Worm (Caenorhabditis elegans): ENCODE results near the gene prdx-6.

prdx-6 gene

ce11 chrIV:218252-218651 lies at the start of gene prdx-6:
TSS of gene prdx-6 (plus strand) at chrIV:218552.
- no peak for TF ChIP-seq unc-62 (GFP tag; optimal IDR thresholded peaks at IDR 0.05)

- TF ChIP-seq unc-62 (GFP tag; optimal IDR thresholded peaks at IDR 0.05), result no peak
Measured at ce11 chrIV:171036-171435, 47.3 kb upstream of the prdx-6 start.

DNA sequence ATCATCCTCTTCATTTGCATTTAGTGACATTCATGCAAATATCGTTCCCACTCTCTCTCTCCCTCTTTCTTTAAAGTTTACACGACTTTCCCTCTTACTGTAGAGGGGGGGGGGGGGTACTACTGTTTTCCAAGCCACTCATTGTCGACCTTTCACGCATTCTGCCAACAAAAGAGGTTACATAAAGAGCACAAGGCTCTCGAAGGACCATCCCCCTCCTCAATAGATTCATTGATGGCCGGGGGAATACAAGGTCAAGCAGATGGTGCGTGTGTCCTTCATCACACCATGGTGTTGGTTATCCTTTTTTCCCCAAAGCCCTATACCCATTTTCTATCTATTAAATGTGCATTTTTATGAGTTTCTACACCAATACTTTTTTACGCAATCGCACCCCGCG lies 45.4 kb upstream of the prdx-6 start:
- no peak for TF ChIP-seq unc-62 (GFP tag; optimal IDR thresholded peaks at IDR 0.05)

ce11 chrIV:174115-174514 lies 44.2 kb upstream of the prdx-6 start:
- no peak for TF ChIP-seq unc-62 (GFP tag; optimal IDR thresholded peaks at IDR 0.05)

DNA sequence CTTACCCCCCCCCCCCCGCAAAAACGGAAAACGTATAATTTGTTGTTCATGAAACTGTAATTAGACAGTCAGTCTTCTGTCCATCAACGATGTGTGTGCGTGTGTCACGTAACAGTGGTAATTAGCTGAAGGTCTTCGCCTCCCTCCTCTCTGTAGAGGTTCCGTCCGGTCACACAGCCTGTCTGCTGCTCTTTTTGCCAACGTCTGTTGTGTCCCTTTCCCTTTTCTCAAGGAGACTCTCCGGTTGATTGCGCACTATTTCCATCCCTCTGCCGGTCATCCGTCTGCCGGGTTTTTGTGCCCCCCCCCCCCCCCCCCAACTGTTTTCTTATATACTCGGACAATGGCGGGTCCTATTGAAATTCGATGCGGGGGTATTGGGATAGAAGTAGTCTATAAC lies 42.7 kb upstream of the prdx-6 start:
- no peak for TF ChIP-seq unc-62 (GFP tag; optimal IDR thresholded peaks at IDR 0.05)

DNA sequence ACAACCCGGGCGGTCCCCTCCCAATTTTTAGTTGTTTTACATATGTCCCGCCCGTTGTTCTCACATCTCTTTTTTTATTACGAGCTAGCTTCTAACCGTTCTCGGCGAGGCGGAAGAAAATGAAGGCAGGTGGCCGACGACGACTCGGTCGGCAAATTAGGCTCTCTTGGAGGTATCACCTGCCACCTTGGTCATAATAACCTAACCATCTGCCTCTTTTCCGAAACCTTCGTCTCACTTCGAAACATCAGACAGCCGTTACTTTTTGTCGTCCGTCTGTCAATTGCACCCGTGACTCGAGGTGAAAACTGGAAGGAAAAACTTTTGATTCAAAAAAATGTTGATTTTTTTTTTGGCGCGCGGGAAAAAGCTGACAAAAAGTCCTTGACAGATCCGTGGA lies 40.9 kb upstream of the prdx-6 start:
- no peak for TF ChIP-seq unc-62 (GFP tag; optimal IDR thresholded peaks at IDR 0.05)

DNA sequence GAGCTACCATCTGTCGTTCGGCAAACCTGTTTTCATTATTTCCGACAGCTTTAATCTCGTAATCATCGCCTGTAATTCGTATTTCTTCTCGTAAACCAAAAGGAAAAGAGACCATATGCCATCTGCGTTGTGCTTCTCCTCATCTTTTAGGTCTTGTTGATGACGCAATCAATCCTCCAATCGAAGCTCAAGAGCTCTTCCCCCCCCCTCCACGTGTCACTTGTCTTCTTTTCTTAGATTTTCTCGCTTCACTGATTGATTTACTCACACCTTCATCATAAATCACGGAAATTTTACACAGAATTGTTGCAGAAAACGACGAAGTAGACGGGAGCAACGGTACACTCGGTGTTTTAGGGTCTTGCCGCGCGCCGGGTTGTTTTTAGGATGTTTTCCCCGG lies 39.7 kb upstream of the prdx-6 start, which contains the start of gene tcl-2:
Gene tcl-2 (plus strand): TSS at position 388 of the 400 bp plus-strand sequence.
- TF ChIP-seq unc-62 (GFP tag; optimal IDR thresholded peaks at IDR 0.05), result no peak

ce11 chrIV:179700-180099 lies 38.7 kb upstream of the prdx-6 start:
- TF ChIP-seq unc-62 (GFP tag; optimal IDR thresholded peaks at IDR 0.05), result no peak

DNA sequence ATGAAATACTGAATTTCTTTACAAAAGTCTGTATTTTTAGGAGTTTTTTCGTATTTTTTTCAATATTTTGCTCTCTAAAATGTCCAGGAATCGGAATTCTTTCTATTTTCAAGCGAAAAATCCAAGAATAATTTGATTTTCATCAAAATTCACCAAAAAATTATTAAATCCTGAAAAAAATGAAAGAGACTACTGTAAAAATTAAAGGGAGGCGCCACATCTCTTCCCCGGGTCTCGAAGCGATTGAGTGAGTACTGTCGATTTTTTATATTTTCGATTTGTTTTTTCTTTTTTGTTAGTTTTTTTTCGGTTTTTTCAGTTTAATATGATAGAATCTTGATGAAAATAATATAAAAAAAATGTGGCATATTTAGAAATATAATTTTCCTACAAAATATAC lies 34.8 kb upstream of the prdx-6 start:
- TF ChIP-seq unc-62 (GFP tag; optimal IDR thresholded peaks at IDR 0.05), result no peak

ce11 chrIV:184184-184583 lies 34.2 kb upstream of the prdx-6 start, which contains the start of gene pnc-1:
TSS of gene pnc-1 (plus strand) at chrIV:184484.
- TF ChIP-seq unc-62 (GFP tag; optimal IDR thresholded peaks at IDR 0.05), result no peak

DNA sequence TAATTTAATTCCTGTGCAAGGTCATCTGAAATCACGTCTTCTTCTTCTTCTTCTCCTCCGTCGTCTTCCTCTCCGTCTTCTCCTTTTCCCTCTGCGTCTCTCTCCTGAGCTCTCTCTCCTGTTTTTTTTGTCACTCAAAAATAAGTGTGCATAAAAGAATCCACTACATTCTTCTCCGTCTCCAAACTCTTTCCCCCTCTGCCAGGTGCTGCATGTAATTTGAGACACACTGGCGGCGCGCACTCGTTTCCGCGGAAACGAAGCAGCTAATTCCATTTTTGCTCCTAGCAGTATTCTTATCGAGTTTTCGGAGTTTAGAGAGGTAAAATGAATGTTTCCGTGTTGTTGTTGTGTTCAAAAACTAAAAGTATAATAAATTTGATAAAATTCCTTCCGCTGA lies 32.2 kb upstream of the prdx-6 start:
- no peak for TF ChIP-seq unc-62 (GFP tag; optimal IDR thresholded peaks at IDR 0.05)

- no peak for TF ChIP-seq unc-62 (GFP tag; optimal IDR thresholded peaks at IDR 0.05)
Measured at ce11 chrIV:187336-187735, 31.0 kb upstream of the prdx-6 start.

DNA sequence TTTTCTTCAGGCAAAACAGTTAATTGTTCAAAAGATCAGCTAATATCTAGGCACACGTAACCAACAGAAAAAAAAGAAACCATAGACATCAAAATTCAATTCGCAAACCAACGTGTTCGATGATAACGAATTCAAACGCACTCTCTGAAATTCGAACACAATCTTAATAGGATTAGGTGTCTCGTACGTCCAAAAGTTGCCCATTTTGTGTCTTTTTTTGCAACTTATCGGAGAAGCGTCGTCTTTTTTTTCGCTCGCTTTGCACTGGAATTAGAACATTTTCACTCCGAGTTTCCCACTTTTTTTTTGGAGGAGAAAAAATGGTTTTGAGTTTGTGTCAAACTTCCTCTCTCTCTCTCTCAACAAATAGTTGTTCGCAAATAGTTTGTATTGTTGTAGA lies 29.3 kb upstream of the prdx-6 start:
- TF ChIP-seq unc-62 (GFP tag; optimal IDR thresholded peaks at IDR 0.05), result no peak

ce11 chrIV:192046-192445 lies 26.3 kb upstream of the prdx-6 start, which contains the start of gene Y38C1AA.12:
TSS of gene Y38C1AA.12 (plus strand) at chrIV:192256.
- TF ChIP-seq unc-62 (GFP tag; optimal IDR thresholded peaks at IDR 0.05), result no peak

ce11 chrIV:194442-194841 lies 23.9 kb upstream of the prdx-6 start, which contains the start of gene csn-3:
TSS of gene csn-3 (plus strand) at chrIV:194742.
- no peak for TF ChIP-seq unc-62 (GFP tag; optimal IDR thresholded peaks at IDR 0.05)

DNA sequence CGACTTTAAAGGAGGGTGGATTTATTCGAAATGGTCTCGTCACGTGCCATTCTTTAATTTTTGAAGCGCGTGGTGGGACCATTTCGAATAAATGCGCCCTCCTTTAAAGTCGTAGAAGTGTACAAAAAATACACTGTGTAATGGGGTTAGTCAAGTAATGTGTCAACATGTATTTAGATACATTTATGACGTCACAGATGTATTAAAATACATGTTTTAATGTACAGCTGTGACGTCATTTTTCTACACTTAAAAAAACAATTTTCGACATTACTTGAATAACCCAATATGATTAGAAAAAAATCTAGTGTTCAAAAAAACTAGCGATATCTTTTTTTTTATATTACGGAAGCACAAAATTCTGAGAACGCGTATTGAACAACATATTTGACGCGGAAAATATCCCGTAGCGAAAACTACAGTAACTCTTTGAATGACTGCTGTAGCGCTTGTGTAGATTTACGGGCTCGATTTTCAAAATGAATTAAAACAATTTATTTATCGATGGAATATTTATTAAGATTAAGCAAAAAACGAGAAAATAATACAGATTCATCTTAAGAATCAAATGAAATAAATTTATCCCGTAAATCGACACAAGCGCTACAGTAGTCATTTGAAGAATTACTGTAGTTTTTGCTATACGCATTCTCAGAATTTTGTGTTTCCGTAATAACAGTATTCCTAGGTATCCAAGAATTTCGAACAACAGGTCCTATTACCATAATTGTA lies 15.3 kb upstream of the prdx-6 start, which contains the start of gene gfrp-1:
Gene gfrp-1 (plus strand): TSS at position 682 of the 732 bp plus-strand sequence.
- TF ChIP-seq unc-62 (GFP tag; optimal IDR thresholded peaks at IDR 0.05), result no peak

- no peak for TF ChIP-seq unc-62 (GFP tag; optimal IDR thresholded peaks at IDR 0.05)
Measured at ce11 chrIV:204998-205397, 13.4 kb upstream of the prdx-6 start, which contains the start of gene coa-1. TSS of gene coa-1 (plus strand) at chrIV:205298.
